Worm (Caenorhabditis elegans) whole organism, mixed stage, embryonic: ENCODE measurements around the gene smf-2.

Experiments used
- ceh-83 ChIP-seq: fragments of 200-800 bp; sonication (Bioruptor generic); optimal IDR thresholded peaks from 2 replicates; lab custom pipeline; 2018; ENCODE audit warnings: mild to moderate bottlenecking, missing genetic modification characterization, missing compliant biosample characterization
- ham-2 ChIP-seq: fragments of 200-800 bp; sonication (Bioruptor generic); optimal IDR thresholded peaks from 2 replicates; lab custom pipeline; 2018; ENCODE audit warnings: mild to moderate bottlenecking, missing genetic modification characterization, missing compliant biosample characterization
- lin-32 ChIP-seq: fragments of 200-800 bp; sonication (Bioruptor generic); optimal IDR thresholded peaks from 2 replicates; lab custom pipeline; 2018; ENCODE audit warnings: mild to moderate bottlenecking, missing genetic modification characterization, missing compliant biosample characterization
- mep-1 ChIP-seq: fragments of 150-350 bp; optimal IDR thresholded peaks from 2 replicates; lab custom pipeline; 2017; ENCODE audit warnings: missing biosample characterization, missing genetic modification reagents, missing genetic modification characterization, inconsistent platforms
- nhr-12 ChIP-seq: fragments of 150-350 bp; optimal IDR thresholded peaks from 2 replicates; lab custom pipeline; 2014; ENCODE audit warnings: missing biosample characterization, missing genetic modification characterization
- nhr-237 ChIP-seq: fragments of 150-350 bp; optimal IDR thresholded peaks from 2 replicates; lab custom pipeline; 2014; ENCODE audit warnings: missing biosample characterization, missing genetic modification characterization
- unc-39 ChIP-seq: fragments of 150-350 bp; optimal IDR thresholded peaks from 2 replicates; lab custom pipeline; 2014; ENCODE audit warnings: missing biosample characterization, missing genetic modification characterization
- unc-62 ChIP-seq: fragments of 150-350 bp; optimal IDR thresholded peaks from 2 replicates; lab custom pipeline; 2014; ENCODE audit warnings: missing biosample characterization, missing genetic modification reagents, missing genetic modification characterization
- zip-8 ChIP-seq: fragments of 150-350 bp; optimal IDR thresholded peaks from 2 replicates; lab custom pipeline; 2014; ENCODE audit warnings: missing biosample characterization, missing genetic modification characterization
- ztf-11 ChIP-seq: fragments of 150-350 bp; optimal IDR thresholded peaks from 2 replicates; lab custom pipeline; 2014; ENCODE audit warnings: missing biosample characterization, missing genetic modification characterization

DNA sequence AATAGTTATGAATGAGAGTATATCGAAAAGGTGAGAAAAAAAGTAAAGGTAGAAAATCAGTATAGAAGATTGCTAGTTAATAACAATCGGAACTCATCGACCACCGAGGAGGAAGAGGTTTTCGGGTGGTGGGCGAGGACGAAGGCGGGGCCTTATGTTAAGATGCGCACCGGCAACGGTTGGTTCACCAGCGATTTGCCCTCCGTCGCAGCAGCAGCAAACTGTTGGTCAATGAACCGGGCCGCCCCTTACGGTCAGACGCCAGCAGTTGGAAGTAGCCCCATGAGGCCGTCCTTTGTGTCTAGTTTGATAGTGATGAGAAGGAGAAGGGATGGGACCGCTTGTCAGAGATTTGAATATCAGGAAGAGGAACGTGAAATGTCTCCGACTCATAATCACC, 49.6 kb downstream of the smf-2 start, which contains the start of gene nhr-137:
- TF ChIP-seq unc-62 (GFP tag; lab: Kevin White, UChicago): no peak
- no peak for TF ChIP-seq nhr-12
- TF ChIP-seq ztf-11: no peak
- TF ChIP-seq nhr-237 (tag; lab: Kevin White, UChicago): no peak
- no peak for TF ChIP-seq unc-39
- TF ChIP-seq ceh-83 (GFP tag; lab: Kevin White, UChicago): no peak
- no peak for TF ChIP-seq ham-2 (GFP tag; lab: Kevin White, UChicago)
- no peak for TF ChIP-seq mep-1 (tag; lab: Kevin White, UChicago)
- no peak for TF ChIP-seq zip-8 (tag; lab: Kevin White, UChicago)
- no peak for TF ChIP-seq lin-32 (GFP tag; lab: Kevin White, UChicago)
